Worm (Caenorhabditis elegans) whole organism, dauer: ENCODE data around the gene zip-5.

Experiments used
- unc-62 ChIP-seq: sonication (generic microtip); optimal IDR thresholded peaks from 2 replicates; lab custom pipeline; 2017; ENCODE audit warnings: missing biosample characterization, missing genetic modification reagents, missing genetic modification characterization

Gene zip-5

DNA sequence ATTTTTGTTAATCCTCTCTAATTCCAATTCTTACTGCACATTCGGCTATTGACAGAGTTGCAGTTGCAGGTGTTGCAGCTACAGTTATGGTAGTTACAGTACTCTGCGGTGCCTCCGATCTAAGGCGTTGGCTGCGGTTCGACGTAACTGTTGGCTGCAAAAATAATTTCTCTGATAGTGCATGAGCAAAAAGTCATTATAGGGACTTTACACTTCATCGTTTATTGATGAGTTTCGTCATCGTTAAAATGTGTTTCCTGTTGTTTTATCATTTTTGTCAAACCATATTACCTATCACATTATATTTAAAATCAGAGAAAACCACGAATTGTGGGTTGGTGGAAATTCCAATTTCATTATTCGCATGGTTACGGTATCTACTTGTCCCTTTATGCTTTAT, 10.3 kb downstream of the zip-5 start:
- TF ChIP-seq unc-62 (GFP tag; lab: Kevin White, UChicago), result no peak

DNA sequence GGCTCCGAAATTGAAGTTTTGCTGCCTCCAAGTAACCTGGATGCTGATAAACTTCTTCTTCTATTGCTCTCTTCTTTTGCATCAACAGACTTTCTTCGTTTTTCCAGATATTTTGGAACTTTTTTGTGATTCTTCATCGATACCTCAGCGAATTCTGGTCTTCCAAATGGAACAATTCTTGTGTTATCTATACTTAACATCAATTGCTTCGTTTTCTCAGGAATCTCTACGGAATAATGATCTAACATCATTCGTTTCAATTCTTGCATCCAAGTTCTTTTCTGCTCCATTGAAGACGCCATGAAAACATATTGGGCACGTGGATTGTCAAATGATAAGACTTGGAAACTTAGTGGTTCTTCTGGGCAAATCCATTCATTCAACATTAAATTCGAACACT, 11.6 kb downstream of the zip-5 start, which contains the start of gene F32F2.4:
F32F2.4 (plus strand) TSS at position 301 of the 400 bp plus-strand sequence.
- TF ChIP-seq unc-62 (GFP tag; lab: Kevin White, UChicago), result no peak

DNA sequence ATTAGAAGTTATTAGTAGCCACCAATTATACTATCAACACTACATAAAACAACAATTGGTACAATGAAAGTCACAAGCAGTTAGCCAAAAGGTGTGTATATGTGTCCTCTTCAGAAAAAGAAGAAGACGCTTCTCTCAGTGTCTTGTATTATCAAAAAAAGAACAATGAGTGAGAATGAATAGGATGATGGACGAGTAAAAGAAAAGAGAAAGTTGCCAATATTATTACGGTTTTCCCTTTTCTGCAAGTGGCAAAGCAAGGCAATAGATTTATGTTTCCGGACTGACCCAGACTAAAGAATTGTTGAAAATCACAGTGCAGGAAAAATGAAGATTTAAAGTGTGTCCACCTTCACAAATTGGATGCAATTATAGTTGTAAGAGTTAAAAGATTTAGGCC, 16.0 kb downstream of the zip-5 start:
- TF ChIP-seq unc-62 (GFP tag; lab: Kevin White, UChicago), result no peak

ce11 chrV:13282958-13283357, 18.6 kb downstream of the zip-5 start:
- no peak for TF ChIP-seq unc-62 (GFP tag; lab: Kevin White, UChicago)

DNA sequence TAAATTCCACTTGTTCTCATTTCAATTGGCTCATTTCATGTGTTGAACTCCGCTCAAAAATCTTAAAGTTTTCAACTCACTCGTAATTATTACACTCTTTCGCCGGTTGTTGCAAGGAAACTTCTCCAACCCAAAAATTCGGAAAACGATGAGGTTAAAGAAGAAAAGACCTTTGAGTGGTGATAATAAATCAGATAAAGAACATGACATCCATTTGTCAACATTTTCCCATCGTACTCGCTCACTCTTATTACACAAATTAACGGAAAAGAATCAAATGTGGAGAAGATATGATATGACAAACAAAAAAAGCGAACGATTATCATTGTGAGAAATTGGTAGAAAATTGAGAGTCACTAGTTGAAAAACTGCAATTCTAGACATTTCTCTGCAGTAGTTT, 20.9 kb downstream of the zip-5 start:
- no peak for TF ChIP-seq unc-62 (GFP tag; lab: Kevin White, UChicago)

ce11 chrV:13286525-13286924, 22.2 kb downstream of the zip-5 start:
- TF ChIP-seq unc-62 (GFP tag; lab: Kevin White, UChicago), result no peak

DNA sequence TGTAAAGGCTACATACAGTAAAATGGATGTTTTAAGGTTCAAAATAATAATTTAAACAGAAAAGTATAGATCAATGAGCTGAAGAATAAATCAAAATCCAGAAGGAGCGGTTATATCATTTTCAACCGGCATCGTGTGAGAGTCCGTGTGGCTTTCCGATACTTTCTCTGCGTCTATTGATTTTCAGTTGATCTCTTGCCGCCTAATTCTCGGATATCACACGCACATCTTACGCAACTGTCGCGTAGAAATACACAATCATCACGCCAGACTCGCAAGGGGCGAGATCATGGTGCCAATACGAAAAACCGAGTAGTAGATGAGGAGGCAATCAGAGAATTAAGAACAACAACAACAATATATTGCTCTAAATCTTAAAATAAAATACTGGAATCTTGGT, 24.5 kb downstream of the zip-5 start:
- TF ChIP-seq unc-62 (GFP tag; lab: Kevin White, UChicago), result no peak

DNA sequence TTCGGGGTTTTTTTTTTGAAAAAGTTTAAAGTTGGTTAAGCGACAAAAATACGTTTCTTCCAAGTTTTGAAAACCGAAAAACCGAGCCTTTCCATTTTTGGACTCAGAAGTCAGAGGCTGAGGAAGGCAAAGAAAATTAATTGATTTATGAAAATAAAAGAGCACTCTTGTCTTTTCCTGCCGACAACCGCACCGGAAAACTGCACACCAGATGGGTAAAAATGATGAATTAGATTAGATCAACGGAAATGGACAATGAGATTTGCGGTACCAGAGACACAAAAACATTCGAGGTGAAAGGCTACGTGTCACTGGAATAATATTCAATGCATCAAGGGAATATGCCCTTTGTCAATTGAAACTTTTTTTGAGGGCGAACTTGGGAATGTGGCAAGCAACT, 30.2 kb downstream of the zip-5 start:
- TF ChIP-seq unc-62 (GFP tag; lab: Kevin White, UChicago), result no peak

- no peak for TF ChIP-seq unc-62 (GFP tag; lab: Kevin White, UChicago)
Observed at ce11 chrV:13295859-13296258, 31.5 kb downstream of the zip-5 start, which contains the start of gene uig-1. Gene uig-1 (minus strand): TSS chrV:13295978.

DNA sequence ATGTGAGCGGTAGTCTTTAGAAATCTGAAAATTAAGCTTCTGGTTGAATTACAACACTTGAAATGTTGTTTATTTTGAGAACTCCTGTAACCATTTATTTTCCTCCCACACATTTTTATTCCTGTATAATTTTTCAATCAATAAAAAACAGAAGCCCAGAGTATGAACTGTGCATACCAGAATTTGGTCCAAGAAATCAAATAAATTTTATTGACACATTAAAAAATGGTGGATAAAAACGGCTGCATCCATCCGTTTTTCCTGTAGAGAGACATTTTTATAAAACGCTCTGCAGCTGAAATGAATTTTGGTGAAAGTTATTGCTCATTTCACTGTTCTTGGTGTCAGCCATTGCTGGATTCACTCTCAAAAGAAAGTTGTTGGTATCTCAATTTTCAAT, 32.9 kb downstream of the zip-5 start, which contains the start of gene C26E1.1:
C26E1.1 (plus strand) TSS at position 301 of the 400 bp plus-strand sequence.
- no peak for TF ChIP-seq unc-62 (GFP tag; lab: Kevin White, UChicago)

DNA sequence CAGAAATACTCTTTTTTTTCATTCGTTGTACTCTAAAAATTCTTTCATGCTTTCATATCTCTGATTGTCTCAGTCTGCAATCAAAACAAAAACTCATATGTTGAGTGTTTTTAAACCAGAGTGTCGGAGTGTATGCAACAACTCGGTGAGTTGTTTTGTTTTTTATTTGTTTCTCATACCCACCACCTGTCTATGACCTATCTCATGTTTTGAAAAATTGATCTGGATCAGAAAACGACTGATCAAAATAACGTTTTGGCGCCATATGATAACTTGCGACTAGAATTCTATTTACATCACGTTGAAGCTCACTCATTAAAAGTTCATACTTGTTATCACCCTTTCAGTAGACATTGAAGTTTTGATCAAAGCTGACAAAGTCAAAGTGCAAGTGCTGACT, 34.4 kb downstream of the zip-5 start:
- TF ChIP-seq unc-62 (GFP tag; lab: Kevin White, UChicago), result no peak

ce11 chrV:13299398-13299797, 35.1 kb downstream of the zip-5 start:
- no peak for TF ChIP-seq unc-62 (GFP tag; lab: Kevin White, UChicago)

DNA sequence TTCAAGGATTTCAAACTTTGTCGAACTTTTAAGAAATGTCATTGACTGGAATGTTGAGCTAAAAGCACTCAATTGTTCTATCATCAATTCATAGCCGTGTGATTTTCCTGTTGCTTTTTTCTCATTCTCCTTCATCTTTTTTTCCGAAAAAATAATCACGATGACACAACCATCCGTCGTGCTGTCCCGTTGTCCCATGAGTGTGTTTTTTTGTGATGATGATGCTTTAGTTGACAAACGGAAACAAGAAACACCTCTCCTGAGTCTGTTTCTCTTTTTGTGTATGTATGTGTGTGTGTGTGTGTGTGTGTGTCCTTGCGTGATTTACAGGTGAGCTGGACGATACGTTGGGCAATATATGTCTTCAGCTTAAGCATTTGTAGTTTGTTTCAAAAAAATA, 36.1 kb downstream of the zip-5 start:
- no peak for TF ChIP-seq unc-62 (GFP tag; lab: Kevin White, UChicago)

DNA sequence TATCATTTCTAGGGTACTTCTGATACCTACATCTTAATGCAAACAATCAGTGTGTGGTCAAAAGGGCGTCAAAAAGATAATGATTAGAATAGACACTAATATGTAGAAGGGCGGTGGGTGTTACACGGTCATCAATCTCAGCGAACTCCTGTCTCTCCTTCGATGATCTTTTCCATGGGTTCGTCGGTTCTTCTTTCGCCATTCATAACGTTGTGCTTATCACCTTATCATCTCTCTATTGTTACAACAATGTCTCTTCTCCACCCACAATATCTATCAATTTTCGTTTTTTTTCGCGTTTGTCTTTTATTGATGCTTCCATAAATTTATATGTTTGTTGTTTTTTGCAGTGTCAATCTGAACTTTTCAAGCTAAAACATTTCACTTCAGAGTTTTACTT, 37.1 kb downstream of the zip-5 start, which contains the start of gene ceh-79:
ceh-79 (plus strand) TSS at position 391 of the 400 bp plus-strand sequence.
- no peak for TF ChIP-seq unc-62 (GFP tag; lab: Kevin White, UChicago)

ce11 chrV:13304663-13305188, 40.4 kb downstream of the zip-5 start, which contains the start of gene C26E1.2:
Gene C26E1.2 (plus strand): TSS chrV:13305138.
- TF ChIP-seq unc-62 (GFP tag; lab: Kevin White, UChicago), result no peak

DNA sequence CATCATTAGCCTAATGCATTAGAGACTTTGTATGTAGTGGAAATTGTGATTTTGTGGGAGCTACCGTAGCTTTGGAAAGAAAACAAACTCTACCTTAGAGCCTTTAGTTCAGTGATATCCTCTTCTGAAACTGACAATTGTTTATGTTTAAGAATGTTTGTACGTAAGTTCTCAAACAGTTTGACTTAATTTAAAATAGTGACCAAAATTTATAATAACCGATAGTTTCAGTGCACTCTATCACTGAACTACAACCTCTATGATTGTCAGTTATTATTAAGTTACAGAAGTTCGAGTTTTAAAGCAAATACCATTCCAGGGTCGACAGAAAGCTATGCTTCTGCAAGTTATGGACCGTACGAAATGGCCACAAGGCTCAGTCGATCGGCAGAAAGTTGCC, 44.3 kb downstream of the zip-5 start, which contains the start of gene C50B6.1:
C50B6.1 (plus strand) TSS at position 301 of the 400 bp plus-strand sequence.
- no peak for TF ChIP-seq unc-62 (GFP tag; lab: Kevin White, UChicago)

DNA sequence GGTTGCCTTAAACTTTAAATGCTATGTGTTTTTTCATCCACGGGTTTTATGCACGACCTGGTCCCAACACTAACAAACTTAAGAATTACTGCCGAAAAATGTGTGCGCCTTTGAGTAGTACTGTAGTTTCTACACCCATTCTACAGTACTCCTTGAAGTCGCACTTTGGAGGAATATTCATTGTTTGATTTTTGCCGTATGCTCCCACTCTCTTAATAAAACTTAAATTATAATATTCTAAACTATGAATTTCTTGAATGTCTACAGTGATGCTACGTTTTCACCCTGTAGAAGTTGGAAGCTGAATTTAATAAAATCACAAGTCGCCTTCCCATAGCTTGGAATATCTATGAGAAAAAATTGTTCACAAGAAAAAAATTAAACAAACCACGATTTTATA, 45.5 kb downstream of the zip-5 start:
- TF ChIP-seq unc-62 (GFP tag; lab: Kevin White, UChicago), result no peak
